Worm (Caenorhabditis elegans) whole organism, L4 larva: Measurements from ENCODE around the gene sri-28.

Source experiments
- Y105C5A.15 ChIP-seq: fragments of 200-800 bp; sonication (Bioruptor generic); IDR thresholded peaks from 2 replicates; pipeline ENCODE4 v1.3.6; 2022; ENCODE audit warnings: missing genetic modification characterization, missing compliant biosample characterization
- attf-4 ChIP-seq: sonication (generic microtip); optimal IDR thresholded peaks from 3 replicates; lab custom pipeline; 2017; ENCODE audit warnings: missing biosample characterization, missing genetic modification characterization
- ceh-82 ChIP-seq: sonication (generic microtip); optimal IDR thresholded peaks from 2 replicates; lab custom pipeline; 2017; ENCODE audit warnings: missing biosample characterization, missing genetic modification characterization
- duxl-1 ChIP-seq: sonication (generic microtip); optimal IDR thresholded peaks from 2 replicates; lab custom pipeline; 2016; ENCODE audit warnings: mild to moderate bottlenecking, missing genetic modification characterization, moderate library complexity, missing compliant biosample characterization; ENCODE audit not compliant: poor library complexity
- dve-1 ChIP-seq: sonication (generic microtip); optimal IDR thresholded peaks from 2 replicates; lab custom pipeline; 2017; ENCODE audit warnings: antibody characterized with exemption, mild to moderate bottlenecking, missing genetic modification characterization, missing compliant biosample characterization; ENCODE audit not compliant: insufficient read depth
- fkh-10 ChIP-seq: fragments of 150-350 bp; optimal IDR thresholded peaks from 2 replicates; lab custom pipeline; 2014; ENCODE audit warnings: missing biosample characterization, missing genetic modification reagents, missing genetic modification characterization
- fos-1 ChIP-seq: fragments of 150-350 bp; optimal IDR thresholded peaks from 2 replicates; lab custom pipeline; 2014; ENCODE audit warnings: missing biosample characterization, missing genetic modification characterization
- hlh-30 ChIP-seq: sonication (generic microtip); optimal IDR thresholded peaks from 2 replicates; lab custom pipeline; 2017; ENCODE audit warnings: antibody characterized with exemption, mild to moderate bottlenecking, missing genetic modification characterization, missing compliant biosample characterization; ENCODE audit not compliant: insufficient read depth
- jun-1 ChIP-seq: fragments of 150-350 bp; optimal IDR thresholded peaks from 2 replicates; lab custom pipeline; 2014; ENCODE audit warnings: missing biosample characterization, missing genetic modification reagents, missing genetic modification characterization
- lin-1 ChIP-seq: fragments of 200-800 bp; sonication (Bioruptor generic); IDR thresholded peaks from 2 replicates; pipeline ENCODE4 v1.3.6; 2022; ENCODE audit warnings: missing genetic modification reagents, missing genetic modification characterization, missing compliant biosample characterization
- lin-13 ChIP-seq: fragments of 150-350 bp; optimal IDR thresholded peaks from 2 replicates; lab custom pipeline; 2014; ENCODE audit warnings: missing biosample characterization, missing genetic modification reagents, missing genetic modification characterization
- lin-39 ChIP-seq: fragments of 150-350 bp; optimal IDR thresholded peaks from 2 replicates; lab custom pipeline; 2014; ENCODE audit warnings: missing biosample characterization, missing genetic modification reagents, missing genetic modification characterization
- lir-3 ChIP-seq: sonication (generic microtip); optimal IDR thresholded peaks from 2 replicates; lab custom pipeline; 2016; ENCODE audit warnings: mild to moderate bottlenecking, missing genetic modification characterization, missing compliant biosample characterization
- mep-1 ChIP-seq: fragments of 150-350 bp; sonication (generic microtip); optimal IDR thresholded peaks from 3 replicates; lab custom pipeline; 2014; ENCODE audit warnings: missing biosample characterization, missing genetic modification characterization
- mes-2 ChIP-seq: sonication (generic microtip); optimal IDR thresholded peaks from 2 replicates; lab custom pipeline; 2016; ENCODE audit warnings: missing genotype, mild to moderate bottlenecking, missing genetic modification characterization, missing compliant biosample characterization; ENCODE audit not compliant: poor library complexity, severe bottlenecking
- mxl-2 ChIP-seq: fragments of 200-800 bp; sonication (Bioruptor generic); conservative IDR thresholded peaks from 2 replicates; pipeline ENCODE4 v1.3.6; 2022; ENCODE audit warnings: missing genetic modification reagents, missing genetic modification characterization, missing compliant biosample characterization
- mxl-3 ChIP-seq: fragments of 200-800 bp; sonication (Bioruptor generic); optimal IDR thresholded peaks from 2 replicates; lab custom pipeline; 2018; ENCODE audit warnings: mild to moderate bottlenecking, missing genetic modification characterization, missing compliant biosample characterization
- nhr-111 ChIP-seq: fragments of 200-800 bp; sonication (Bioruptor generic); optimal IDR thresholded peaks from 2 replicates; lab custom pipeline; 2018; ENCODE audit warnings: mild to moderate bottlenecking, missing genetic modification characterization, missing compliant biosample characterization
- nhr-28 ChIP-seq: fragments of 150-350 bp; optimal IDR thresholded peaks from 2 replicates; lab custom pipeline; 2014; ENCODE audit warnings: missing biosample characterization, missing genetic modification characterization
- nhr-76 ChIP-seq: fragments of 150-350 bp; optimal IDR thresholded peaks from 2 replicates; lab custom pipeline; 2014; ENCODE audit warnings: missing biosample characterization, missing genetic modification characterization
- tra-1 ChIP-seq: fragments of 200-800 bp; sonication (Bioruptor generic); IDR thresholded peaks from 2 replicates; pipeline ENCODE4 v1.3.6; 2022; ENCODE audit warnings: missing genetic modification reagents, missing genetic modification characterization, missing compliant biosample characterization
- zfp-2 ChIP-seq: sonication (generic microtip); optimal IDR thresholded peaks from 2 replicates; lab custom pipeline; 2016; ENCODE audit warnings: mild to moderate bottlenecking, missing genetic modification characterization, missing compliant biosample characterization

Gene sri-28

DNA sequence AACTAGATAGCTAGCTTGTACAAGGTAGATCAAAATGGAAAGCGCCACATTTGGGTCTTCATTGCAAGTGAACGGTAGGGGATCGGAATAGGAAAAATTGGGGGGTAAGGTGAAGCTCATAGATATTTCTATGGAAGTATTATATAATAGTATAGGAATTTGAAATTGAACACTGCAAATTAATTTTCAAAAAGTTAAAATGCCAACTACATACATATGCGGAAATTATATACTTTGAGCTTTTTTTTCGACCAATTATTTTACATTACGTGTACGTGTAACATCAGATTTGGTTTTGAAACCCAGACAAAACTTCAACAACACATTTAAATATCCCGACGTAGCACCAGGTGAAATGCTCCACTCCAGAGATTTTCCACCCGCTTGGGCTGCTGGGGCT lies 47.6 kb downstream of the sri-28 start, which contains the start of gene srg-23:
Gene srg-23, minus strand, starts transcription at position 101 of the 400 bp plus-strand sequence.
- TF ChIP-seq fos-1 (tag; lab: Kevin White, UChicago) (no peak), jun-1 (no peak), nhr-28 (tag; lab: Kevin White, UChicago) (no peak), lin-13 (GFP tag; lab: Kevin White, UChicago) (no peak), tra-1 (GFP tag; lab: Robert Waterston, UW) (no peak), hlh-30 (no peak), nhr-76 (tag; lab: Kevin White, UChicago) (no peak), lin-39 (tag; lab: Kevin White, UChicago) (no peak), dve-1 (no peak), mes-2 (tag; lab: Kevin White, UChicago) (no peak), mxl-2 (no peak), lin-1 (GFP tag; lab: Robert Waterston, UW) (no peak), fkh-10 (GFP tag; lab: Kevin White, UChicago) (no peak), mep-1 (tag; lab: Kevin White, UChicago) (no peak), mxl-3 (GFP tag; lab: Kevin White, UChicago) (no peak), duxl-1 (tag; lab: Kevin White, UChicago) (no peak), Y105C5A.15 (GFP tag; lab: Robert Waterston, UW) (no peak)

- no peak for TF ChIP-seq ceh-82 (tag; lab: Kevin White, UChicago)
- TF ChIP-seq zfp-2, result no peak
- no peak for TF ChIP-seq attf-4 (tag; lab: Kevin White, UChicago)
- TF ChIP-seq nhr-111 (GFP tag; lab: Kevin White, UChicago), result no peak
- no peak for TF ChIP-seq lir-3 (tag; lab: Kevin White, UChicago)
- TF ChIP-seq, all 104 proteins: peak for 0
These were observed 48.4 kb downstream of the sri-28 start, which contains the start of gene Y25C1A.14 for ce11 chrII:3096857-3097256. Gene Y25C1A.14, minus strand, starts transcription at chrII:3096957.
